Fruit fly (Drosophila melanogaster): ENCODE results near the gene CG11779.
A peak's percentile ranks its signal among the peaks of the same experiment; 100 is the strongest.

The CG11779 gene

dm6 chr3R:19151848-19152787, 7.6 kb downstream of the CG11779 start (continued):
- TF ChIP-seq CG13296 (GFP tag; optimal IDR thresholded peaks at IDR 0.05), result no peak
- peak; percentile 53; the same call in 1 of the 2 replicates for TF ChIP-seq CG10321 (GFP tag; IDR thresholded peaks at IDR 0.05)
- no peak for TF ChIP-seq CG1792 (GFP tag; optimal IDR thresholded peaks at IDR 0.05)
- TF ChIP-seq CrebB (tag; optimal IDR thresholded peaks at IDR 0.05), result no peak
- 0 out of 2 replicates have a peak, but pooled peaks have one; percentile 33 for TF ChIP-seq CG43689 (GFP tag; IDR thresholded peaks at IDR 0.05)
- TF ChIP-seq CG12236 (GFP tag; optimal IDR thresholded peaks at IDR 0.05), result no peak
- TF ChIP-seq CG9797 (GFP tag; optimal IDR thresholded peaks at IDR 0.05), result no peak
- TF ChIP-seq CG4282 (GFP tag; optimal IDR thresholded peaks at IDR 0.05), result no peak
- 0 out of 2 replicates have a peak, but pooled peaks have one; percentile 24 for TF ChIP-seq CG31441 (GFP tag; IDR thresholded peaks at IDR 0.05)
- TF ChIP-seq CTCF (GFP tag; optimal IDR thresholded peaks at IDR 0.05), result no peak
- no peak for TF ChIP-seq ase (GFP tag; IDR thresholded peaks at IDR 0.05)
- no peak for TF ChIP-seq sqz (GFP tag; optimal IDR thresholded peaks at IDR 0.05)
- TF ChIP-seq Dbx (GFP tag; IDR thresholded peaks at IDR 0.05), result no peak
- TF ChIP-seq Eip74EF (GFP tag; optimal IDR thresholded peaks at IDR 0.05), result peak in 1 of 2 experiments; percentile 0
- TF ChIP-seq CG32532 (GFP tag; IDR thresholded peaks at IDR 0.05), result peak; percentile 66; the same call in 1 of the 2 replicates
- TF ChIP-seq sim (GFP tag; IDR thresholded peaks at IDR 0.05), result no peak
- no peak for TF ChIP-seq bbx (GFP tag; IDR thresholded peaks at IDR 0.05; ENCODE audit: partially characterized antibody)
- no peak for TF ChIP-seq Stat92E (GFP tag; optimal IDR thresholded peaks at IDR 0.05)
- TF ChIP-seq CG14441 (GFP tag; IDR thresholded peaks at IDR 0.05), result no peak; the same call in 1 of the 2 replicates
- TF ChIP-seq wor (GFP tag; IDR thresholded peaks at IDR 0.05), result peak; percentile 41
- no peak for TF ChIP-seq cato (GFP tag; optimal IDR thresholded peaks at IDR 0.05; ENCODE audit: borderline replicate concordance)
- TF ChIP-seq CG3726 (GFP tag; IDR thresholded peaks at IDR 0.05), result no peak
- 0 out of 2 replicates have a peak, but pooled peaks have one; percentile 9 for TF ChIP-seq Oaz (GFP tag; IDR thresholded peaks at IDR 0.05)
- TF ChIP-seq CG30403 (GFP tag; optimal IDR thresholded peaks at IDR 0.05), result peak; percentile 13
- TF ChIP-seq CG17829 (tag; optimal IDR thresholded peaks at IDR 0.05), result no peak
- no peak for TF ChIP-seq CG3407 (GFP tag; optimal IDR thresholded peaks at IDR 0.05)
- TF ChIP-seq CG2712 (tag; optimal IDR thresholded peaks at IDR 0.05), result peak; percentile 17
- TF ChIP-seq yki (optimal IDR thresholded peaks at IDR 0.05), result no peak
- TF ChIP-seq Rx (GFP tag; IDR thresholded peaks at IDR 0.05), result no peak
- no peak for TF ChIP-seq CG3838 (GFP tag; optimal IDR thresholded peaks at IDR 0.05)
- TF ChIP-seq Lhr (GFP tag; optimal IDR thresholded peaks at IDR 0.05), result no peak
- no peak for TF ChIP-seq CG6272 (GFP tag; IDR thresholded peaks at IDR 0.05)
- peak; percentile 13 for TF ChIP-seq schlank (tag; optimal IDR thresholded peaks at IDR 0.05)
- TF ChIP-seq Hand (GFP tag; optimal IDR thresholded peaks at IDR 0.05), result no peak
- TF ChIP-seq sens (GFP tag), result no peak
- peak; percentile 35 for TF ChIP-seq oc (tag; optimal IDR thresholded peaks at IDR 0.05)
- no peak for TF ChIP-seq B-H2 (GFP tag; optimal IDR thresholded peaks at IDR 0.05)
- no peak for TF ChIP-seq vnd (GFP tag; IDR thresholded peaks at IDR 0.05; ENCODE audit: partially characterized antibody)
- peak; percentile 18 for TF ChIP-seq NfI (GFP tag; optimal IDR thresholded peaks at IDR 0.05)
- no peak for TF ChIP-seq CG8944 (GFP tag; optimal IDR thresholded peaks at IDR 0.05)
- TF ChIP-seq tap (tag; optimal IDR thresholded peaks at IDR 0.05), result peak; percentile 8
- TF ChIP-seq CG14965 (GFP tag; optimal IDR thresholded peaks at IDR 0.05; ENCODE audit: borderline replicate concordance), result no peak
- no peak for TF ChIP-seq ftz-f1 (GFP tag; optimal IDR thresholded peaks at IDR 0.05)
- TF ChIP-seq CG7987 (GFP tag; optimal IDR thresholded peaks at IDR 0.05), result no peak
- peak; percentile 44 for TF ChIP-seq lbe (GFP tag; optimal IDR thresholded peaks at IDR 0.05)
- TF ChIP-seq CG13123 (GFP tag; optimal IDR thresholded peaks at IDR 0.05), result no peak
- TF ChIP-seq bsh (GFP tag; optimal IDR thresholded peaks at IDR 0.05), result peak in 1 of 2 experiments; percentile 33
- 0 out of 2 replicates have a peak, but pooled peaks have one; percentile 22 for TF ChIP-seq dimm (GFP tag; IDR thresholded peaks at IDR 0.05)
- TF ChIP-seq gsb (GFP tag; IDR thresholded peaks at IDR 0.05), result no peak

Data from whole organism, embryonic.